Worm (Caenorhabditis elegans) whole organism, young adult: Measurements from ENCODE around the gene math-28.

Experiments
- B0019.2 ChIP-seq: fragments of 200-800 bp; sonication (Bioruptor generic); conservative IDR thresholded peaks from 2 replicates; pipeline ENCODE4 v1.3.6; 2022; ENCODE audit warnings: missing genetic modification reagents, missing genetic modification characterization, missing compliant biosample characterization
- B0336.3 ChIP-seq: fragments of 200-800 bp; sonication (Bioruptor generic); IDR thresholded peaks from 2 replicates; pipeline ENCODE4 v1.3.6; 2022; ENCODE audit warnings: missing genetic modification characterization, missing compliant biosample characterization
- C17E4.6 ChIP-seq: fragments of 200-800 bp; sonication (Bioruptor generic); IDR thresholded peaks from 2 replicates; pipeline ENCODE4 v1.3.6; 2022; ENCODE audit warnings: missing genetic modification reagents, missing genetic modification characterization, missing compliant biosample characterization
- F10E7.11 ChIP-seq: sonication (generic microtip); optimal IDR thresholded peaks from 2 replicates; lab custom pipeline; 2017; ENCODE audit warnings: mild to moderate bottlenecking, missing genetic modification characterization, moderate library complexity, missing compliant biosample characterization
- F39B2.1 ChIP-seq: fragments of 200-800 bp; sonication (Bioruptor generic); IDR thresholded peaks from 2 replicates; pipeline ENCODE4 v1.3.6; 2022; ENCODE audit warnings: missing genetic modification reagents, missing genetic modification characterization, missing compliant biosample characterization
- F49E8.2 ChIP-seq: sonication (generic microtip); optimal IDR thresholded peaks from 3 replicates; lab custom pipeline; 2017; ENCODE audit warnings: missing genetic modification characterization, mild to moderate bottlenecking, missing compliant biosample characterization, antibody characterized with exemption, moderate library complexity; ENCODE audit not compliant: insufficient read depth
- F57A8.1 ChIP-seq: fragments of 200-800 bp; sonication (Bioruptor generic); optimal IDR thresholded peaks from 2 replicates; lab custom pipeline; 2018; ENCODE audit warnings: mild to moderate bottlenecking, missing genetic modification characterization, moderate library complexity, missing compliant biosample characterization
- K12H6.12 ChIP-seq: fragments of 200-800 bp; sonication (Bioruptor generic); optimal IDR thresholded peaks from 2 replicates; lab custom pipeline; 2018; ENCODE audit warnings: mild to moderate bottlenecking, missing genetic modification characterization, missing compliant biosample characterization
- Y53G8AR.9 ChIP-seq: fragments of 200-800 bp; sonication (Bioruptor generic); conservative IDR thresholded peaks from 2 replicates; pipeline ENCODE4 v1.3.6; 2022; ENCODE audit warnings: missing genetic modification reagents, missing genetic modification characterization, missing compliant biosample characterization
- Y79H2A.3 ChIP-seq: fragments of 200-800 bp; sonication (Bioruptor generic); conservative IDR thresholded peaks from 2 replicates; pipeline ENCODE4 v1.3.6; 2022; ENCODE audit warnings: missing genetic modification reagents, missing genetic modification characterization, missing compliant biosample characterization
- aptf-2 ChIP-seq: fragments of 200-800 bp; sonication (Bioruptor generic); conservative IDR thresholded peaks from 2 replicates; pipeline ENCODE4 v1.3.6; 2022; ENCODE audit warnings: missing genetic modification reagents, missing genetic modification characterization, missing compliant biosample characterization
- aptf-3 ChIP-seq: fragments of 200-800 bp; sonication (Bioruptor generic); IDR thresholded peaks from 2 replicates; pipeline ENCODE4 v1.3.6; 2022; ENCODE audit warnings: missing genetic modification characterization, missing compliant biosample characterization
- attf-3 ChIP-seq: fragments of 200-800 bp; sonication (Bioruptor generic); conservative IDR thresholded peaks from 2 replicates; pipeline ENCODE4 v1.3.6; 2022; ENCODE audit warnings: missing genetic modification reagents, missing genetic modification characterization, missing compliant biosample characterization
- ccch-3 ChIP-seq: fragments of 200-800 bp; sonication (Bioruptor generic); optimal IDR thresholded peaks from 2 replicates; lab custom pipeline; 2018; ENCODE audit warnings: mild to moderate bottlenecking, missing genetic modification characterization, missing compliant biosample characterization
- ceh-100 ChIP-seq: fragments of 200-800 bp; sonication (Bioruptor generic); IDR thresholded peaks from 2 replicates; pipeline ENCODE4 v1.3.6; 2022; ENCODE audit warnings: missing genetic modification reagents, missing genetic modification characterization, missing compliant biosample characterization
- ceh-40 ChIP-seq: fragments of 200-800 bp; sonication (Bioruptor generic); IDR thresholded peaks from 2 replicates; pipeline ENCODE4 v1.3.6; 2022; ENCODE audit warnings: missing genetic modification characterization, missing compliant biosample characterization
- chd-7 ChIP-seq: sonication (generic microtip); optimal IDR thresholded peaks from 2 replicates; lab custom pipeline; 2016; ENCODE audit warnings: mild to moderate bottlenecking, missing genetic modification characterization, moderate library complexity, missing compliant biosample characterization
- dox-1 ChIP-seq: fragments of 200-800 bp; sonication (Bioruptor generic); IDR thresholded peaks from 2 replicates; pipeline ENCODE4 v1.3.6; 2022; ENCODE audit warnings: missing genetic modification reagents, missing genetic modification characterization, missing compliant biosample characterization
- dpl-1 ChIP-seq: fragments of 150-350 bp; optimal IDR thresholded peaks from 2 replicates; lab custom pipeline; 2014; ENCODE audit warnings: missing biosample characterization, missing genetic modification reagents, missing genetic modification characterization
- ets-4 ChIP-seq: fragments of 200-800 bp; sonication (Bioruptor generic); optimal IDR thresholded peaks from 2 replicates; lab custom pipeline; 2018; ENCODE audit warnings: mild to moderate bottlenecking, missing genetic modification characterization, missing compliant biosample characterization
- hmg-1.2 ChIP-seq: fragments of 200-800 bp; sonication (Bioruptor generic); IDR thresholded peaks from 2 replicates; pipeline ENCODE4 v1.3.6; 2022; ENCODE audit warnings: missing genetic modification reagents, missing genetic modification characterization, missing compliant biosample characterization
- lin-40 ChIP-seq: sonication (generic microtip); optimal IDR thresholded peaks from 2 replicates; lab custom pipeline; 2016; ENCODE audit warnings: missing genetic modification characterization, mild to moderate bottlenecking, missing compliant biosample characterization, missing genotype, missing genetic modification reagents
- lsl-1 ChIP-seq: fragments of 200-800 bp; sonication (Bioruptor generic); optimal IDR thresholded peaks from 2 replicates; lab custom pipeline; 2018; ENCODE audit warnings: mild to moderate bottlenecking, missing genetic modification characterization, moderate library complexity, missing compliant biosample characterization
- madf-8 ChIP-seq: fragments of 200-800 bp; sonication (Bioruptor generic); conservative IDR thresholded peaks from 2 replicates; pipeline ENCODE4 v1.3.6; 2022; ENCODE audit warnings: missing genetic modification reagents, missing genetic modification characterization, missing compliant biosample characterization
- mes-4 ChIP-seq: sonication (generic microtip); optimal IDR thresholded peaks from 2 replicates; lab custom pipeline; 2016; ENCODE audit warnings: missing genotype, missing genetic modification characterization, missing compliant biosample characterization
- mxl-1 ChIP-seq: sonication (generic microtip); optimal IDR thresholded peaks from 2 replicates; lab custom pipeline; 2016; ENCODE audit warnings: missing genetic modification characterization, missing compliant biosample characterization
- nfya-1 ChIP-seq: sonication (generic microtip); optimal IDR thresholded peaks from 2 replicates; lab custom pipeline; 2017; ENCODE audit warnings: antibody characterized with exemption, missing compliant biosample characterization, missing genetic modification characterization, borderline replicate concordance; ENCODE audit not compliant: insufficient read depth
- nfyb-1 ChIP-seq: fragments of 200-800 bp; sonication (Bioruptor generic); IDR thresholded peaks from 2 replicates; pipeline ENCODE4 v1.3.6; 2022; ENCODE audit warnings: missing genetic modification reagents, missing genetic modification characterization, missing compliant biosample characterization
- nhr-120 ChIP-seq: fragments of 200-800 bp; sonication (Bioruptor generic); IDR thresholded peaks from 2 replicates; pipeline ENCODE4 v1.3.6; 2022; ENCODE audit warnings: missing genetic modification characterization, missing compliant biosample characterization
- nhr-179 ChIP-seq: sonication (generic microtip); optimal IDR thresholded peaks from 2 replicates; lab custom pipeline; 2016; ENCODE audit warnings: mild to moderate bottlenecking, missing genetic modification characterization, missing compliant biosample characterization
- pbrm-1 ChIP-seq: fragments of 200-800 bp; sonication (Bioruptor generic); IDR thresholded peaks from 2 replicates; pipeline ENCODE4 v1.3.6; 2022; ENCODE audit warnings: missing genetic modification reagents, missing genetic modification characterization, missing compliant biosample characterization
- rcor-1 ChIP-seq: fragments of 200-800 bp; sonication (Bioruptor generic); IDR thresholded peaks from 2 replicates; pipeline ENCODE4 v1.3.6; 2022; ENCODE audit warnings: missing genetic modification reagents, missing genetic modification characterization, missing compliant biosample characterization
- sdz-38 ChIP-seq: sonication (generic microtip); optimal IDR thresholded peaks from 2 replicates; lab custom pipeline; 2016; ENCODE audit warnings: missing genotype, missing genetic modification characterization, missing compliant biosample characterization
- tbx-9 ChIP-seq: sonication (generic microtip); optimal IDR thresholded peaks from 2 replicates; lab custom pipeline; 2016; ENCODE audit warnings: borderline replicate concordance, missing genetic modification characterization, inconsistent platforms, missing compliant biosample characterization
- ztf-3 ChIP-seq: fragments of 200-800 bp; sonication (Bioruptor generic); optimal IDR thresholded peaks from 2 replicates; lab custom pipeline; 2018; ENCODE audit warnings: mild to moderate bottlenecking, missing genetic modification characterization, missing compliant biosample characterization

math-28 gene

ce11 chrII:1731932-1732331, 31.2 kb upstream of the math-28 start, which contains the start of gene ceh-82:
TSS of gene ceh-82 (plus strand) at chrII:1732232.
- TF ChIP-seq pbrm-1 (GFP tag; lab: Robert Waterston, UW) (no peak), sdz-38 (tag; lab: Kevin White, UChicago) (no peak), Y79H2A.3 (GFP tag; lab: Robert Waterston, UW) (no peak), F57A8.1 (no peak), Y53G8AR.9 (GFP tag; lab: Robert Waterston, UW) (no peak), ets-4 (GFP tag; lab: Kevin White, UChicago) (no peak), attf-3 (no peak), aptf-3 (GFP tag; lab: Robert Waterston, UW) (no peak), mes-4 (tag; lab: Kevin White, UChicago) (no peak), nhr-179 (tag; lab: Kevin White, UChicago) (no peak)

- TF ChIP-seq C17E4.6: no peak
- TF ChIP-seq nfyb-1 (GFP tag; lab: Robert Waterston, UW): no peak
- TF ChIP-seq lsl-1 (GFP tag; lab: Kevin White, UChicago): no peak
- no peak for TF ChIP-seq F49E8.2 (tag; lab: Kevin White, UChicago)
- TF ChIP-seq ztf-3 (GFP tag; lab: Kevin White, UChicago): no peak
- TF ChIP-seq F39B2.1: no peak
- TF ChIP-seq ceh-40 (GFP tag; lab: Robert Waterston, UW): no peak
- TF ChIP-seq B0019.2: no peak
- TF ChIP-seq dox-1 (GFP tag; lab: Robert Waterston, UW): no peak
- TF ChIP-seq lin-40 (tag; lab: Kevin White, UChicago): no peak
- no peak for TF ChIP-seq dpl-1 (GFP tag; lab: Kevin White, UChicago)
- no peak for TF ChIP-seq tbx-9 (tag; lab: Kevin White, UChicago)
- no peak for TF ChIP-seq ccch-3 (GFP tag; lab: Kevin White, UChicago)
- TF ChIP-seq chd-7: no peak
- no peak for TF ChIP-seq madf-8 (GFP tag; lab: Robert Waterston, UW)
- TF ChIP-seq F10E7.11 (tag; lab: Kevin White, UChicago): no peak
- no peak for TF ChIP-seq mxl-1
- no peak for TF ChIP-seq nfya-1
- no peak for TF ChIP-seq nhr-120 (GFP tag; lab: Robert Waterston, UW)
- TF ChIP-seq K12H6.12 (tag; lab: Kevin White, UChicago): no peak
Measured at ce11 chrII:1735145-1735544, 28.0 kb upstream of the math-28 start.

- TF ChIP-seq hmg-1.2 (GFP tag; lab: Robert Waterston, UW) (peak; percentile 92), Y79H2A.3 (GFP tag; lab: Robert Waterston, UW) (no peak), rcor-1 (GFP tag; lab: Robert Waterston, UW) (no peak), pbrm-1 (GFP tag; lab: Robert Waterston, UW) (0 out of 2 replicates have a peak, but pooled peaks have one; percentile 25), K12H6.12 (tag; lab: Kevin White, UChicago) (no peak), lsl-1 (GFP tag; lab: Kevin White, UChicago) (no peak), nfya-1 (no peak), ceh-100 (GFP tag; lab: Robert Waterston, UW) (no peak), B0336.3 (GFP tag; lab: Robert Waterston, UW) (no peak), aptf-2 (GFP tag; lab: Robert Waterston, UW) (0 out of 2 replicates have a peak, but pooled peaks have one; percentile 52)
Measured at ce11 chrII:1736353-1736752, 26.8 kb upstream of the math-28 start, which contains the start of gene ceh-83. TSS of gene ceh-83 (minus strand) at chrII:1736533.
